Fruit fly (Drosophila melanogaster) whole organism, prepupa: Measurements from ENCODE around the gene ppk23.

Experiments
- CG15336 ChIP-seq: fragments of 200-800 bp; sonication (Bioruptor generic); IDR thresholded peaks from 2 replicates; pipeline ENCODE4 v1.3.6; 2022; ENCODE audit warnings: missing biosample characterization, missing genetic modification characterization
- CG32006 ChIP-seq: fragments of 200-800 bp; sonication (Bioruptor generic); optimal IDR thresholded peaks from 3 replicates; lab custom pipeline; 2017; ENCODE audit warnings: missing biosample characterization, mild to moderate bottlenecking, missing genetic modification characterization
- CG4318 ChIP-seq: fragments of 200-800 bp; sonication (Bioruptor generic); optimal IDR thresholded peaks from 3 replicates; lab custom pipeline; 2017; ENCODE audit warnings: missing biosample characterization, mild to moderate bottlenecking, missing genetic modification characterization
- CG6163 ChIP-seq: fragments of 200-800 bp; sonication (Bioruptor generic); IDR thresholded peaks from 3 replicates; pipeline ENCODE4 v1.3.6; 2022; ENCODE audit warnings: missing biosample characterization, missing genetic modification characterization
- CG6854 ChIP-seq: fragments of 200-800 bp; sonication (Bioruptor generic); optimal IDR thresholded peaks from 2 replicates; lab custom pipeline; 2017; ENCODE audit warnings: missing biosample characterization, mild to moderate bottlenecking, missing genetic modification characterization
- Smox ChIP-seq: fragments of 200-800 bp; sonication (Bioruptor generic); optimal IDR thresholded peaks from 3 replicates; lab custom pipeline; 2016; ENCODE audit warnings: missing biosample characterization, missing genetic modification characterization
- ss ChIP-seq, 2 experiments: fragments of 200-800 bp; sonication (Bioruptor generic); optimal IDR thresholded peaks; 2 replicates in 1 of 2; 3 replicates in 1 of 2; lab custom pipeline; 2017 to 2018; ENCODE audit warnings: mild to moderate bottlenecking in 2 of 2, missing biosample characterization in 2 of 2, missing genetic modification characterization in 2 of 2, moderate library complexity in 1 of 2

dm6 chrX:17602466-17602865 is 33.4 kb upstream of the ppk23 start:
- TF ChIP-seq CG6854 (GFP tag; lab: Kevin White, UChicago) (no peak), ss (GFP tag; optimal IDR thresholded peaks at IDR 0.05; lab: Kevin White, UChicago) (no peak), CG4318 (GFP tag; lab: Kevin White, UChicago) (no peak), CG6163 (no peak), CG15336 (GFP tag; lab: Robert Waterston, UW) (no peak), CG32006 (GFP tag; lab: Kevin White, UChicago) (no peak), Smox (GFP tag; lab: Kevin White, UChicago) (no peak)
